Worm (Caenorhabditis elegans) whole organism, L1 larva: ENCODE measurements around the gene ceh-84.

Experiments used
- ama-1 ChIP-seq: fragments of 150-350 bp; optimal IDR thresholded peaks from 2 replicates; lab custom pipeline; 2014
- ceh-82 ChIP-seq, 3 experiments: fragments of 150-350 bp in 1 of 3; sonication (generic microtip) in 2 of 3; optimal IDR thresholded peaks; 2 replicates each; lab custom pipeline; 2014 to 2017; ENCODE audit warnings: missing biosample characterization in 3 of 3, missing genetic modification characterization in 3 of 3
- lin-15B ChIP-seq: fragments of 150-350 bp; sonication (generic microtip); optimal IDR thresholded peaks from 3 replicates; lab custom pipeline; 2014; ENCODE audit warnings: missing biosample characterization, missing genetic modification characterization

DNA sequence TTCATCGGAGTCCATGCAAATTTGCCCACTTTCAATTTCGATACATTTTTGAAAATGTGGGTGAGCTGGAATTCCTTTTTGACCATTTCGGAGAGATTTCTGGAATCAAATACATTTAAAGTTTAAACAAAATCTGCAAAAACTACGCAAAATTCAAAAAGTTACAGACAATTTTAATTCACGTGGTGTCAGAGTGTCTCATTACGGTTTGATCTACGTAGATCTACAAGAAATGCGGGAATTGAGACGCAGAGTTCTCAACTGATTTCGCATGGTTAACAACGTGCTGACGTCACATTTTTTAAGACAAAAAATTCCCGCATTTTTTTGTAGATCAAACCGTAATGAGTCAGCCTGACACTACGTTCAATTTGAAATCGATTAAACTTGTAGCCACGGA is 25.9 kb upstream of the ceh-84 start, which contains the start of gene bath-21:
- TF ChIP-seq ama-1 (lab: Kevin White, UChicago): no peak
- TF ChIP-seq lin-15B (tag; lab: Kevin White, UChicago): no peak
- TF ChIP-seq ceh-82 (tag; optimal IDR thresholded peaks at IDR 0.05; lab: Kevin White, UChicago): no peak
